Worm (Caenorhabditis elegans): ENCODE results near the gene R08D7.4.

DNA sequence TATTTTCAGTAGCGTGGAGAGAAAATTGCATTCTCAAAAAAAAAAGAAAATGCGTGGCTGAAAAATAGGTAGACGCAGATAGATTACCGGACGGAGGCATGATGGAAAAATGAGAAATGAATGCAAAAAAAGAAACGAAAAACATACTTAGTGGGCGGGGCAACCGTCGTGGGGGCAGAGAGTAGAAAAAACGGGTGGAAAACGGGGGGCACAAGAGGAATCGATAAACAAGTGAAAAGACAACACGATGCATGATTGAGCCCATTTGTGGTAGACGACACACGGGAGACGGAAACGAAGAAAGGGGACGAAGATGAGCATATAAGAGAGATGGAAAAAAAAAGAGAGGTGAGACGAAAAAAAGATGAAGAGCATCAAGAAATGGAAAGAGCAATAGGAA, 16.9 kb downstream of the R08D7.4 start:
- no peak for TF ChIP-seq dmd-4 (tag; optimal IDR thresholded peaks at IDR 0.05)
- no peak for TF ChIP-seq R02D3.7 (tag; optimal IDR thresholded peaks at IDR 0.05)
- TF ChIP-seq ztf-4 (tag; optimal IDR thresholded peaks at IDR 0.05), result no peak
- TF ChIP-seq ZK546.5 (tag; optimal IDR thresholded peaks at IDR 0.05), result no peak
- no peak for TF ChIP-seq aly-2 (tag; optimal IDR thresholded peaks at IDR 0.05)
- no peak for TF ChIP-seq mbf-1 (tag; optimal IDR thresholded peaks at IDR 0.05)
- no peak for TF ChIP-seq elt-1 (tag; optimal IDR thresholded peaks at IDR 0.05)
- no peak for TF ChIP-seq mab-5 (tag; optimal IDR thresholded peaks at IDR 0.05)
- no peak for TF ChIP-seq lin-13 (GFP tag; optimal IDR thresholded peaks at IDR 0.05)
- TF ChIP-seq ceh-82 (tag; optimal IDR thresholded peaks at IDR 0.05), result no peak
- TF ChIP-seq ama-1 (optimal IDR thresholded peaks at IDR 0.05), result no peak
- TF ChIP-seq lin-39 (tag; optimal IDR thresholded peaks at IDR 0.05), result no peak
- no peak for TF ChIP-seq crh-2 (tag; optimal IDR thresholded peaks at IDR 0.05)
